Fruit fly (Drosophila melanogaster) whole organism, embryonic: Measurements from ENCODE around the gene Gart.

Experiments used
- ATbp ChIP-seq: fragments of 200-800 bp; sonication (Bioruptor generic); optimal IDR thresholded peaks from 2 replicates; lab custom pipeline; 2017; ENCODE audit warnings: missing biosample characterization, mild to moderate bottlenecking, missing genetic modification characterization, missing genetic modification reagents
- CG11085 ChIP-seq: fragments of 200-800 bp; sonication (Bioruptor generic); IDR thresholded peaks from 2 replicates; pipeline ENCODE4 v1.3.6; 2022; ENCODE audit warnings: missing biosample characterization, missing genetic modification characterization
- CG12155 ChIP-seq: fragments of 200-800 bp; sonication (Bioruptor generic); optimal IDR thresholded peaks from 3 replicates; lab custom pipeline; 2016; ENCODE audit warnings: missing biosample characterization, missing genetic modification characterization
- CG14050 ChIP-seq: fragments of 200-800 bp; sonication (Bioruptor generic); IDR thresholded peaks from 3 replicates; pipeline ENCODE4 v1.3.6; 2022; ENCODE audit warnings: missing biosample characterization, missing genetic modification characterization
- CG14667 ChIP-seq: fragments of 200-800 bp; sonication (Bioruptor generic); IDR thresholded peaks from 2 replicates; pipeline ENCODE4 v1.3.6; 2022; ENCODE audit warnings: missing biosample characterization, missing genetic modification characterization
- CG15696 ChIP-seq: fragments of 200-800 bp; sonication (Bioruptor generic); optimal IDR thresholded peaks from 2 replicates; lab custom pipeline; 2019; ENCODE audit warnings: missing biosample characterization, mild to moderate bottlenecking, missing genetic modification characterization, moderate library complexity
- CG1647 ChIP-seq: fragments of 200-800 bp; sonication (Bioruptor generic); optimal IDR thresholded peaks from 3 replicates; lab custom pipeline; 2016; ENCODE audit warnings: missing biosample characterization, missing genetic modification characterization
- CG17186 ChIP-seq: fragments of 200-800 bp; sonication (Bioruptor generic); optimal IDR thresholded peaks from 3 replicates; lab custom pipeline; 2017; ENCODE audit warnings: missing biosample characterization, missing genetic modification reagents, missing genetic modification characterization
- CG18262 ChIP-seq: fragments of 200-800 bp; optimal IDR thresholded peaks from 3 replicates; lab custom pipeline; 2019; ENCODE audit warnings: missing biosample characterization, mild to moderate bottlenecking, missing genetic modification characterization, moderate library complexity
- CG2116 ChIP-seq: fragments of 200-800 bp; sonication (Bioruptor generic); optimal IDR thresholded peaks from 3 replicates; lab custom pipeline; 2018; ENCODE audit warnings: missing biosample characterization, mild to moderate bottlenecking, missing genetic modification characterization
- CG3995 ChIP-seq: fragments of 200-800 bp; sonication (Bioruptor generic); optimal IDR thresholded peaks from 3 replicates; lab custom pipeline; 2016; ENCODE audit warnings: missing biosample characterization, missing genetic modification characterization
- CG42726 ChIP-seq: fragments of 200-800 bp; sonication (Bioruptor generic); IDR thresholded peaks from 2 replicates; pipeline ENCODE4 v1.3.6; 2022; ENCODE audit warnings: missing biosample characterization, missing genetic modification characterization; ENCODE audit not compliant: partially characterized antibody
- CG43689 ChIP-seq: fragments of 200-800 bp; sonication (Bioruptor generic); IDR thresholded peaks from 2 replicates; pipeline ENCODE4 v1.3.6; 2022; ENCODE audit warnings: missing biosample characterization, missing genetic modification characterization
- CG5953 ChIP-seq: fragments of 200-800 bp; sonication (Bioruptor generic); IDR thresholded peaks from 2 replicates; pipeline ENCODE4 v1.3.6; 2022; ENCODE audit warnings: missing biosample characterization, missing genetic modification characterization
- CG6175 ChIP-seq: fragments of 200-800 bp; sonication (Bioruptor generic); IDR thresholded peaks from 3 replicates; pipeline ENCODE4 v1.3.6; 2022; ENCODE audit warnings: missing biosample characterization, missing genetic modification characterization
- CG6272 ChIP-seq: fragments of 200-800 bp; sonication (Bioruptor generic); IDR thresholded peaks from 2 replicates; pipeline ENCODE4 v1.3.6; 2022; ENCODE audit warnings: missing biosample characterization, missing genetic modification characterization
- CG9876 ChIP-seq: fragments of 200-800 bp; sonication (Bioruptor generic); optimal IDR thresholded peaks from 2 replicates; lab custom pipeline; 2016; ENCODE audit warnings: missing biosample characterization, missing genetic modification characterization
- CHES-1-like ChIP-seq: fragments of 200-800 bp; sonication (Bioruptor generic); optimal IDR thresholded peaks from 2 replicates; lab custom pipeline; 2016; ENCODE audit warnings: missing biosample characterization, missing genetic modification characterization
- Camta ChIP-seq: fragments of 200-800 bp; sonication (Bioruptor generic); optimal IDR thresholded peaks from 2 replicates; lab custom pipeline; 2016; ENCODE audit warnings: missing biosample characterization, missing genetic modification characterization
- Deaf1 ChIP-seq: fragments of 200-800 bp; optimal IDR thresholded peaks from 3 replicates; lab custom pipeline; 2019; ENCODE audit warnings: missing biosample characterization, mild to moderate bottlenecking, missing genetic modification characterization, moderate library complexity
- Dfd ChIP-seq, 2 experiments: fragments of >200 bp; optimal IDR thresholded peaks; 2 replicates each; lab custom pipeline; 2017; ENCODE audit warnings: missing biosample characterization in 2 of 2, missing genetic modification characterization in 2 of 2
- Elba2 ChIP-seq: fragments of 200-800 bp; sonication (Bioruptor generic); optimal IDR thresholded peaks from 3 replicates; lab custom pipeline; 2016; ENCODE audit warnings: missing biosample characterization, missing genetic modification characterization
- Fer2 ChIP-seq: fragments of 200-800 bp; sonication (Bioruptor generic); optimal IDR thresholded peaks from 2 replicates; lab custom pipeline; 2018; ENCODE audit warnings: missing biosample characterization, mild to moderate bottlenecking, missing genetic modification characterization, moderate library complexity
- GATAe ChIP-seq: fragments of 200-800 bp; sonication (Bioruptor generic); conservative IDR thresholded peaks from 2 replicates; pipeline ENCODE4 v1.3.6; 2022; ENCODE audit warnings: missing biosample characterization, missing genetic modification characterization
- HLH4C ChIP-seq: fragments of 200-800 bp; sonication (Bioruptor generic); IDR thresholded peaks from 3 replicates; pipeline ENCODE4 v1.3.6; 2022; ENCODE audit warnings: missing biosample characterization, missing genetic modification characterization; ENCODE audit not compliant: partially characterized antibody
- Hmx ChIP-seq: fragments of 200-800 bp; sonication (Bioruptor generic); optimal IDR thresholded peaks from 2 replicates; lab custom pipeline; 2016; ENCODE audit warnings: missing biosample characterization, missing genetic modification characterization
- Hr3 ChIP-seq: fragments of 200-800 bp; sonication (Bioruptor generic); optimal IDR thresholded peaks from 3 replicates; lab custom pipeline; 2016; ENCODE audit warnings: missing biosample characterization, missing genetic modification characterization
- MBD-R2 ChIP-seq: fragments of 200-800 bp; sonication (Bioruptor generic); IDR thresholded peaks from 2 replicates; pipeline ENCODE4 v1.3.6; 2022; ENCODE audit warnings: missing biosample characterization, missing genetic modification characterization
- Med ChIP-seq: fragments of 200-800 bp; sonication (Bioruptor generic); peaks from one replicate; lab custom pipeline; 2016; ENCODE audit warnings: missing biosample characterization, missing genetic modification characterization, mild to moderate bottlenecking, inconsistent platforms, moderate library complexity
- Mes4 ChIP-seq: fragments of 200-800 bp; sonication (Bioruptor generic); optimal IDR thresholded peaks from 2 replicates; lab custom pipeline; 2016; ENCODE audit warnings: missing biosample characterization, missing genetic modification characterization
- Scr ChIP-seq: fragments of 200-800 bp; sonication (Bioruptor generic); IDR thresholded peaks from 2 replicates; pipeline ENCODE4 v1.3.6; 2022; ENCODE audit warnings: missing biosample characterization, missing genetic modification characterization; ENCODE audit not compliant: partially characterized antibody
- Sry-δ ChIP-seq: fragments of 200-800 bp; sonication (Bioruptor generic); optimal IDR thresholded peaks from 2 replicates; lab custom pipeline; 2016; ENCODE audit warnings: missing biosample characterization, missing genetic modification characterization
- ap ChIP-seq: fragments of 200-800 bp; sonication (Bioruptor generic); IDR thresholded peaks from 2 replicates; pipeline ENCODE4 v1.3.6; 2022; ENCODE audit warnings: missing biosample characterization, missing genetic modification characterization
- bab2 ChIP-seq: fragments of 200-800 bp; sonication (Bioruptor generic); optimal IDR thresholded peaks from 2 replicates; lab custom pipeline; 2016; ENCODE audit warnings: missing biosample characterization, missing genetic modification characterization
- chinmo ChIP-seq: fragments of 200-800 bp; sonication (Bioruptor generic); IDR thresholded peaks from 4 replicates; pipeline ENCODE4 v1.3.6; 2022; ENCODE audit warnings: missing biosample characterization, missing genetic modification characterization; ENCODE audit not compliant: partially characterized antibody
- ci ChIP-seq: fragments of 200-800 bp; sonication (Bioruptor generic); IDR thresholded peaks from 3 replicates; pipeline ENCODE4 v1.3.6; 2022; ENCODE audit warnings: missing biosample characterization, missing genetic modification characterization
- hbn ChIP-seq: fragments of 200-800 bp; sonication (Bioruptor generic); IDR thresholded peaks from 2 replicates; pipeline ENCODE4 v1.3.6; 2022; ENCODE audit warnings: missing biosample characterization, missing genetic modification characterization; ENCODE audit not compliant: partially characterized antibody
- her ChIP-seq: fragments of 200-800 bp; sonication (Bioruptor generic); optimal IDR thresholded peaks from 2 replicates; lab custom pipeline; 2016; ENCODE audit warnings: missing biosample characterization, missing genetic modification characterization
- inv ChIP-seq: fragments of 200-800 bp; sonication (Bioruptor generic); IDR thresholded peaks from 2 replicates; pipeline ENCODE4 v1.3.6; 2022; ENCODE audit warnings: missing biosample characterization, missing genetic modification characterization; ENCODE audit not compliant: partially characterized antibody
- ken ChIP-seq: fragments of 200-800 bp; sonication (Bioruptor generic); IDR thresholded peaks from 3 replicates; pipeline ENCODE4 v1.3.6; 2022; ENCODE audit warnings: missing biosample characterization, missing genetic modification characterization
- lilli ChIP-seq: fragments of 200-800 bp; sonication (Bioruptor generic); optimal IDR thresholded peaks from 3 replicates; lab custom pipeline; 2016; ENCODE audit warnings: missing biosample characterization, missing genetic modification characterization
- maf-S ChIP-seq: fragments of 200-800 bp; sonication (Bioruptor generic); optimal IDR thresholded peaks from 2 replicates; lab custom pipeline; 2016; ENCODE audit warnings: missing biosample characterization, missing genetic modification characterization
- mam ChIP-seq: fragments of 200-800 bp; sonication (Bioruptor generic); optimal IDR thresholded peaks from 3 replicates; lab custom pipeline; 2016; ENCODE audit warnings: missing biosample characterization, missing genetic modification characterization
- nerfin-2 ChIP-seq: fragments of 200-800 bp; sonication (Bioruptor generic); IDR thresholded peaks from 2 replicates; pipeline ENCODE4 v1.3.6; 2022; ENCODE audit warnings: missing biosample characterization, missing genetic modification characterization; ENCODE audit not compliant: partially characterized antibody
- org-1 ChIP-seq: fragments of 200-800 bp; sonication (Bioruptor generic); optimal IDR thresholded peaks from 2 replicates; lab custom pipeline; 2017; ENCODE audit warnings: missing biosample characterization, missing genetic modification characterization
- phol ChIP-seq: fragments of 200-800 bp; sonication (Bioruptor generic); optimal IDR thresholded peaks from 3 replicates; lab custom pipeline; 2018; ENCODE audit warnings: missing biosample characterization, mild to moderate bottlenecking, missing genetic modification characterization, moderate library complexity
- ranshi ChIP-seq: fragments of 200-800 bp; sonication (Bioruptor generic); IDR thresholded peaks from 2 replicates; pipeline ENCODE4 v1.3.6; 2022; ENCODE audit warnings: missing biosample characterization, missing genetic modification characterization
- run ChIP-seq: fragments of 200-800 bp; sonication (Bioruptor generic); optimal IDR thresholded peaks from 3 replicates; lab custom pipeline; 2018; ENCODE audit warnings: missing biosample characterization, mild to moderate bottlenecking, missing genetic modification characterization
- sens ChIP-seq: fragments of 200-800 bp; sonication (Bioruptor generic); peaks from one replicate; lab custom pipeline; 2016; ENCODE audit warnings: missing biosample characterization, missing genetic modification characterization
- tx ChIP-seq: fragments of 200-800 bp; sonication (Bioruptor generic); optimal IDR thresholded peaks from 2 replicates; lab custom pipeline; 2016; ENCODE audit warnings: missing biosample characterization, missing genetic modification characterization
- usp ChIP-seq: fragments of >200 bp; optimal IDR thresholded peaks from 2 replicates; lab custom pipeline; 2017; ENCODE audit warnings: missing biosample characterization, missing genetic modification characterization

The Gart gene

DNA sequence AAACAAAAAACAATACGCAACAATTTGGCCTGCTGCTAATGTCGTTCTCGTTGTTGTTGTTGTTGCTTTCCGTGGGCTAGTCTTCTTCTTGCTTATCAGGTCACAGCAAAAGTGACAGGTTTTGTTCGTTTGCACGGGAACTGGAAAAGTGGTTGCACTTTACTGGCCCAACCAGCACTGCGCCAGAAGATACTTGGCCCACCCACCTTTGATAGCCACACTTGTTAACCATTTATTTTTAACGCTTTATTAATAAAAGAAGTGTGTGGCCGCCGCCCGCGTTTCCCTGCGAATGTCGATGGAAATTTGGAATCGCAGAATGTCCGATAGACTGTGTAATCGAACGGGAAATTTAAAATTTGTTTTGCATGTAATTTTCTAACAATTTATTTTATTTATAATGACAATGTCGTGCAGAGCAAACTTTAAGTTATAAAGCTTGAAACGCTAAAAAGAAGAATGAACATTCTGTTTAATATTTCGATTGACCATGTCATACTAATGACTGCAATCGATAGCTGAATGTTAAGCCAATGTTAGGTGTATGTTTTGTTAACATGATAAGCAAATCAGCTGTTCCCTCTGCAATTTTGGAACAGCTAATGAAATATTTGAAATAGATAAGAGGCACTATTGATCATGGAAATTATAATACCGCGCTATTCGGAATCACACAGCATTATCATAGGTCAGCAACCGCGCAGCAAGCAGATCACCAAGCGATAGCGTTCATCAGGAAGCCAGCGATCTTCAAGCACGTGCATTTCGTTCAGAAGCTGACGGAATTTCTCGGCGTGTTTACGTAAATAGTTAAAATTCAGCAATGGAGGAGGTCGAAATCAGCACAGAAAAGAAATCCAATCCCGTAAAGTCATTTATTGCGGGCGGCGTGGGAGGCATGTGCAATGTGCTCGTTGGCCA, 3.5 kb upstream of the Gart start, which contains the start of the genes CG31908 and MME1 (continued):
- TF ChIP-seq phol (tag; lab: Kevin White, UChicago) (peak; percentile 18), mam (GFP tag; lab: Kevin White, UChicago) (peak; percentile 30), Deaf1 (tag; lab: Kevin White, UChicago) (peak; percentile 37), HLH4C (GFP tag; lab: Robert Waterston, UW) (peak; percentile 92), CG1647 (peak; percentile 21), lilli (GFP tag; lab: Kevin White, UChicago) (peak; percentile 53), Med (peak; percentile 94), ranshi (GFP tag; lab: Robert Waterston, UW) (0 out of 2 replicates have a peak, but pooled peaks have one; percentile 28), CG42726 (GFP tag; lab: Robert Waterston, UW) (0 out of 2 replicates have a peak, but pooled peaks have one; percentile 9), hbn (GFP tag; lab: Robert Waterston, UW) (peak; percentile 65), her (GFP tag; lab: Kevin White, UChicago) (peak; percentile 4), GATAe (GFP tag; lab: Robert Waterston, UW) (no peak), bab2 (peak; percentile 30), CHES-1-like (GFP tag; lab: Kevin White, UChicago) (peak; percentile 10), Sry-δ (GFP tag; lab: Kevin White, UChicago) (peak; percentile 56), MBD-R2 (GFP tag; lab: Robert Waterston, UW) (peak; percentile 57), CG18262 (tag; lab: Kevin White, UChicago) (peak; percentile 3), CG17186 (GFP tag; lab: Kevin White, UChicago) (peak; percentile 43), Hmx (peak; percentile 15), CG15696 (no peak), Mes4 (no peak), CG14050 (GFP tag; lab: Robert Waterston, UW) (no peak), CG43689 (GFP tag; lab: Robert Waterston, UW) (no peak), inv (GFP tag; lab: Robert Waterston, UW) (peak; percentile 55), CG14667 (GFP tag; lab: Robert Waterston, UW) (no peak), CG3995 (GFP tag; lab: Kevin White, UChicago) (peak; percentile 72), ATbp (GFP tag; lab: Kevin White, UChicago) (no peak), ap (GFP tag; lab: Robert Waterston, UW) (no peak), run (tag; lab: Kevin White, UChicago) (no peak), CG11085 (no peak), Hr3 (GFP tag; lab: Kevin White, UChicago) (peak; percentile 6), CG2116 (peak; percentile 91), CG12155 (peak; percentile 21), nerfin-2 (GFP tag; lab: Robert Waterston, UW) (peak; percentile 91)

dm6 chr2L:7026308-7026707, 2.6 kb upstream of the Gart start:
- TF ChIP-seq ken (GFP tag; lab: Robert Waterston, UW) (no peak), CG6175 (GFP tag; lab: Robert Waterston, UW) (no peak), org-1 (GFP tag; lab: Kevin White, UChicago) (no peak), ci (GFP tag; lab: Robert Waterston, UW) (0 out of 3 replicates have a peak, but pooled peaks have one; percentile 39), tx (GFP tag; lab: Kevin White, UChicago) (no peak), Camta (GFP tag; lab: Kevin White, UChicago) (no peak), maf-S (GFP tag; lab: Kevin White, UChicago) (no peak), ATbp (GFP tag; lab: Kevin White, UChicago) (no peak), Dfd (GFP tag; optimal IDR thresholded peaks at IDR 0.05; lab: Kevin White, UChicago) (no peak), CG6272 (GFP tag; lab: Robert Waterston, UW) (no peak), sens (GFP tag; lab: Kevin White, UChicago) (peak; percentile 0), usp (GFP tag; lab: Kevin White, UChicago) (no peak), CG5953 (0 out of 2 replicates have a peak, but pooled peaks have one; percentile 10), CG9876 (GFP tag; lab: Kevin White, UChicago) (no peak), Fer2 (tag; lab: Kevin White, UChicago) (no peak), Elba2 (no peak), chinmo (GFP tag; lab: Robert Waterston, UW) (no peak), Scr (GFP tag; lab: Robert Waterston, UW) (no peak)
